Worm (Caenorhabditis elegans): ENCODE results near the gene daf-41.

DNA sequence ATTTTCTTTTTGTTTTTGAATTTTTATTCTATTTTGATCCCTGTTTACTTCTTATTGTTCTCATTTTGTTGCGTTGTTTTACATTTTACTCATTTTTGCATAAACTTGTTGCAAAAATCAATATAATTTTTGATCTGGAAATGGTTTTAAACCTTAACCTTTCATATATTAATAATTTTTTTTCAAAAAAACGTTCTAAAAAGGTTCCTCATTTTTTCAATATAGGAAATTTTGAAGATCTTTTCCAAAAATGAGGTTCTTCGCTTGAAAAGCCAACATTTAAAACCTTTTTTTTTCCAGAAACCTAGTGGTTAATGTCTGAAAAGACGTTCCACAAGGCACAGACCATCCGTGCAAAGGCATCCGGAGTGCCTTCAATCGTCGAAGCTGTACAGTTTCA is 14.2 kb downstream of the daf-41 start, which contains the start of gene gop-3:
- TF ChIP-seq nhr-237 (tag; optimal IDR thresholded peaks at IDR 0.05), result no peak
- no peak for TF ChIP-seq ztf-11 (tag; optimal IDR thresholded peaks at IDR 0.05)
- no peak for TF ChIP-seq ceh-82 (tag; optimal IDR thresholded peaks at IDR 0.05)
- no peak for TF ChIP-seq sox-4 (tag; optimal IDR thresholded peaks at IDR 0.05)
- no peak for TF ChIP-seq zag-1 (tag; optimal IDR thresholded peaks at IDR 0.05)
